Fruit fly (Drosophila melanogaster): ENCODE measurements around the gene fid.

Gene fid

dm6 chr3R:25969780-25970179, at the start of gene fid:
Gene fid, plus strand, starts transcription at chr3R:25970080.
- TF ChIP-seq Sox102F (GFP tag; optimal IDR thresholded peaks at IDR 0.05) (no peak), CG11762 (GFP tag; optimal IDR thresholded peaks at IDR 0.05; ENCODE audit: insufficient read depth) (no peak), CG7368 (GFP tag; optimal IDR thresholded peaks at IDR 0.05) (no peak), Gug (GFP tag; IDR thresholded peaks at IDR 0.05) (no peak)

dm6 chr3R:25922534-25922933, 47.3 kb upstream of the fid start, which contains the start of gene CG14546:
Gene CG14546, minus strand, starts transcription at chr3R:25922634.
- TF ChIP-seq CG7368 (GFP tag; optimal IDR thresholded peaks at IDR 0.05), result no peak
- TF ChIP-seq Eip93F (GFP tag; optimal IDR thresholded peaks at IDR 0.05), result no peak
- no peak for TF ChIP-seq Blimp-1 (GFP tag; optimal IDR thresholded peaks at IDR 0.05)
- TF ChIP-seq Eip75B (GFP tag; optimal IDR thresholded peaks at IDR 0.05), result no peak
- no peak for TF ChIP-seq Sox15 (GFP tag; optimal IDR thresholded peaks at IDR 0.05)
- no peak for TF ChIP-seq svp (GFP tag)
- no peak for TF ChIP-seq pdm3 (GFP tag; optimal IDR thresholded peaks at IDR 0.05)
- no peak for TF ChIP-seq CG1621 (tag; optimal IDR thresholded peaks at IDR 0.05)
- no peak for TF ChIP-seq CG9139 (GFP tag; optimal IDR thresholded peaks at IDR 0.05)
- no peak for TF ChIP-seq CG3919 (GFP tag; optimal IDR thresholded peaks at IDR 0.05)
- no peak for TF ChIP-seq eg (GFP tag; IDR thresholded peaks at IDR 0.05)
- no peak for TF ChIP-seq CG34406 (GFP tag; optimal IDR thresholded peaks at IDR 0.05)
- TF ChIP-seq topi (GFP tag; optimal IDR thresholded peaks at IDR 0.05), result no peak
- TF ChIP-seq Lpt (GFP tag; optimal IDR thresholded peaks at IDR 0.05), result no peak
- no peak for TF ChIP-seq CG15336 (GFP tag; IDR thresholded peaks at IDR 0.05)
- TF ChIP-seq Hr4 (GFP tag; optimal IDR thresholded peaks at IDR 0.05), result no peak
- no peak for TF ChIP-seq fkh (GFP tag; optimal IDR thresholded peaks at IDR 0.05)
- no peak for TF ChIP-seq CG6276 (GFP tag; optimal IDR thresholded peaks at IDR 0.05)
- TF ChIP-seq Hr39 (GFP tag; optimal IDR thresholded peaks at IDR 0.05), result no peak
- TF ChIP-seq Sox14 (GFP tag; optimal IDR thresholded peaks at IDR 0.05), result no peak

DNA sequence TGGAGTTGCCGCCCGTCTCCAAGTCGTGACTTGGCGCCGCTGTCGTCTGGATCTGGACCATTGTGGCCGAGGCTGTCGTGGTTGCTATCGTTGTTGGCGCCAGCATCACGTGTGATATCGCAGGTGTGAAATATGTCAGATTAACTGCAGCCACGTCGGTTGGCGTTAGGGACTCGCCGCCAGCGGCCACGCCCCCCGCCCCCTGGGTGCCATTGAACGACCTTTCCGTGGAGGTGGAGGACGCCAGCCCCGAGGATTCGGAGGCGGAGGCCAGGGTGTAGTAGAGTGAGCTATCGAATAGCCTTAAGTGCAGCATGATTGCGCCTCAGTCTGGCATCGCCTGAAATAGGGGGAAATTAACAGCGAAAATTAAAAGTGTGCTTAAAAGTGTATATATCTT, 28.6 kb upstream of the fid start:
- TF ChIP-seq CG6854 (GFP tag; optimal IDR thresholded peaks at IDR 0.05) (no peak), CG11294 (GFP tag; IDR thresholded peaks at IDR 0.05) (no peak), Lpt (GFP tag; optimal IDR thresholded peaks at IDR 0.05) (no peak), Blimp-1 (GFP tag; optimal IDR thresholded peaks at IDR 0.05) (no peak), acj6 (GFP tag; optimal IDR thresholded peaks at IDR 0.05) (no peak), fd85E (GFP tag; optimal IDR thresholded peaks at IDR 0.05) (no peak), Smox (GFP tag; optimal IDR thresholded peaks at IDR 0.05) (no peak), svp (GFP tag) (no peak), CG6163 (GFP tag; IDR thresholded peaks at IDR 0.05) (no peak)

dm6 chr3R:25956092-25956491, 13.8 kb upstream of the fid start, which contains the start of gene CCAP-R:
Gene CCAP-R, minus strand, starts transcription at chr3R:25956270.
- no peak for TF ChIP-seq Met (GFP tag; optimal IDR thresholded peaks at IDR 0.05)
- TF ChIP-seq Hr38 (GFP tag; optimal IDR thresholded peaks at IDR 0.05), result no peak
- TF ChIP-seq CG6808 (GFP tag; optimal IDR thresholded peaks at IDR 0.05), result no peak
- TF ChIP-seq OdsH (GFP tag; optimal IDR thresholded peaks at IDR 0.05), result no peak
- peak; percentile 70 for TF ChIP-seq CG3919 (GFP tag; optimal IDR thresholded peaks at IDR 0.05)
- TF ChIP-seq CG11762 (GFP tag; optimal IDR thresholded peaks at IDR 0.05; ENCODE audit: insufficient read depth), result no peak
- no peak for TF ChIP-seq CG6792 (GFP tag; optimal IDR thresholded peaks at IDR 0.05)
- TF ChIP-seq Eip75B (GFP tag; optimal IDR thresholded peaks at IDR 0.05), result no peak
- TF ChIP-seq salr (GFP tag; optimal IDR thresholded peaks at IDR 0.05), result no peak
- TF ChIP-seq CG34406 (GFP tag; optimal IDR thresholded peaks at IDR 0.05), result no peak
- no peak for TF ChIP-seq CG32006 (GFP tag; optimal IDR thresholded peaks at IDR 0.05)
- no peak for TF ChIP-seq vri (GFP tag; optimal IDR thresholded peaks at IDR 0.05)
- no peak for TF ChIP-seq spab (GFP tag; optimal IDR thresholded peaks at IDR 0.05)
- peak; percentile 30; the same call in 1 of the 3 replicates for TF ChIP-seq eg (GFP tag; IDR thresholded peaks at IDR 0.05)
- no peak for TF ChIP-seq dac (GFP tag; optimal IDR thresholded peaks at IDR 0.05)
- no peak for TF ChIP-seq CG16779 (tag; optimal IDR thresholded peaks at IDR 0.05)
